Worm (Caenorhabditis elegans) whole organism, L2 larva: Measurements from ENCODE around the gene tmed-1.

ENCODE experiments used
- C34F6.9 ChIP-seq: fragments of 150-350 bp; optimal IDR thresholded peaks from 2 replicates; lab custom pipeline; 2014; ENCODE audit warnings: missing biosample characterization, missing genetic modification characterization
- R02D3.7 ChIP-seq: fragments of 150-350 bp; optimal IDR thresholded peaks from 2 replicates; lab custom pipeline; 2014; ENCODE audit warnings: missing biosample characterization, missing genetic modification characterization
- ZK546.5 ChIP-seq: sonication (generic microtip); optimal IDR thresholded peaks from 2 replicates; lab custom pipeline; 2017; ENCODE audit warnings: missing biosample characterization, missing genetic modification characterization
- aly-2 ChIP-seq: fragments of 150-350 bp; optimal IDR thresholded peaks from 2 replicates; lab custom pipeline; 2014; ENCODE audit warnings: missing biosample characterization, missing genetic modification characterization
- ama-1 ChIP-seq: fragments of 150-350 bp; optimal IDR thresholded peaks from 2 replicates; lab custom pipeline; 2018; ENCODE audit warnings: inconsistent platforms
- blmp-1 ChIP-seq: sonication (generic microtip); optimal IDR thresholded peaks from 2 replicates; lab custom pipeline; 2017; ENCODE audit warnings: missing genetic modification characterization, mild to moderate bottlenecking, missing compliant biosample characterization, antibody characterized with exemption, moderate library complexity; ENCODE audit not compliant: insufficient read depth
- ceh-16 ChIP-seq: fragments of 150-350 bp; optimal IDR thresholded peaks from 2 replicates; lab custom pipeline; 2014; ENCODE audit warnings: missing biosample characterization, missing genetic modification characterization
- ceh-82 ChIP-seq: fragments of 150-350 bp; optimal IDR thresholded peaks from 2 replicates; lab custom pipeline; 2014; ENCODE audit warnings: missing biosample characterization, missing genetic modification characterization
- crh-2 ChIP-seq: sonication (generic microtip); optimal IDR thresholded peaks from 2 replicates; lab custom pipeline; 2017; ENCODE audit warnings: missing biosample characterization, missing genetic modification characterization
- egl-27 ChIP-seq: sonication (generic microtip); optimal IDR thresholded peaks from 3 replicates; lab custom pipeline; 2017; ENCODE audit warnings: missing biosample characterization, missing genetic modification reagents, missing genetic modification characterization
- elt-1 ChIP-seq: fragments of 150-350 bp; optimal IDR thresholded peaks from 2 replicates; lab custom pipeline; 2014; ENCODE audit warnings: missing biosample characterization, missing genetic modification characterization
- elt-3 ChIP-seq: sonication (generic microtip); optimal IDR thresholded peaks from 2 replicates; lab custom pipeline; 2017; ENCODE audit warnings: missing biosample characterization, missing genetic modification characterization
- fos-1 ChIP-seq: fragments of 150-350 bp; optimal IDR thresholded peaks from 2 replicates; lab custom pipeline; 2014; ENCODE audit warnings: missing biosample characterization, missing genetic modification characterization
- gmeb-1 ChIP-seq: fragments of 150-350 bp; optimal IDR thresholded peaks from 2 replicates; lab custom pipeline; 2014; ENCODE audit warnings: missing biosample characterization, missing genetic modification characterization
- lin-11 ChIP-seq: fragments of 150-350 bp; sonication (generic microtip); optimal IDR thresholded peaks from 2 replicates; lab custom pipeline; 2014; ENCODE audit warnings: missing biosample characterization, missing genetic modification characterization, inconsistent platforms, mixed read lengths
- lin-13 ChIP-seq: fragments of 150-350 bp; optimal IDR thresholded peaks from 2 replicates; lab custom pipeline; 2014; ENCODE audit warnings: missing biosample characterization, missing genetic modification reagents, missing genetic modification characterization
- lin-39 ChIP-seq: fragments of 150-350 bp; optimal IDR thresholded peaks from 2 replicates; lab custom pipeline; 2014; ENCODE audit warnings: missing biosample characterization, missing genetic modification reagents, missing genetic modification characterization
- lsy-2 ChIP-seq, 2 experiments: fragments of 150-350 bp in 1 of 2; sonication (generic microtip) in 1 of 2; optimal IDR thresholded peaks; 2 replicates each; lab custom pipeline; 2014 to 2017; ENCODE audit warnings: missing biosample characterization in 2 of 2, missing genetic modification characterization in 2 of 2
- mbf-1 ChIP-seq: sonication (generic microtip); optimal IDR thresholded peaks from 2 replicates; lab custom pipeline; 2017; ENCODE audit warnings: missing biosample characterization, missing genetic modification characterization
- mdl-1 ChIP-seq, 2 experiments: fragments of 150-350 bp in 1 of 2; sonication (generic microtip) in 1 of 2; optimal IDR thresholded peaks; 2 replicates each; lab custom pipeline; 2017; ENCODE audit warnings: missing biosample characterization in 2 of 2, missing genetic modification characterization in 2 of 2
- nhr-10 ChIP-seq: sonication (generic microtip); optimal IDR thresholded peaks from 2 replicates; lab custom pipeline; 2017; ENCODE audit warnings: missing biosample characterization, missing genetic modification characterization
- nhr-11 ChIP-seq: fragments of 150-350 bp; optimal IDR thresholded peaks from 2 replicates; lab custom pipeline; 2014; ENCODE audit warnings: missing biosample characterization, missing genetic modification characterization
- nhr-12 ChIP-seq: fragments of 150-350 bp; optimal IDR thresholded peaks from 2 replicates; lab custom pipeline; 2014; ENCODE audit warnings: missing biosample characterization, missing genetic modification characterization
- nhr-129 ChIP-seq: fragments of 150-350 bp; optimal IDR thresholded peaks from 2 replicates; lab custom pipeline; 2014; ENCODE audit warnings: missing biosample characterization, missing genetic modification characterization
- nhr-23 ChIP-seq: fragments of 150-350 bp; optimal IDR thresholded peaks from 2 replicates; lab custom pipeline; 2014; ENCODE audit warnings: missing biosample characterization, missing genetic modification reagents, missing genetic modification characterization
- nhr-237 ChIP-seq: fragments of 150-350 bp; optimal IDR thresholded peaks from 2 replicates; lab custom pipeline; 2014; ENCODE audit warnings: missing biosample characterization, missing genetic modification characterization
- nhr-25 ChIP-seq: fragments of 150-350 bp; sonication (generic microtip); optimal IDR thresholded peaks from 3 replicates; lab custom pipeline; 2014; ENCODE audit warnings: missing biosample characterization, missing genetic modification characterization
- nhr-77 ChIP-seq: fragments of 150-350 bp; optimal IDR thresholded peaks from 2 replicates; lab custom pipeline; 2014; ENCODE audit warnings: missing biosample characterization, missing genetic modification characterization
- peb-1 ChIP-seq: fragments of 150-350 bp; optimal IDR thresholded peaks from 2 replicates; lab custom pipeline; 2014; ENCODE audit warnings: missing biosample characterization, missing genetic modification characterization
- sem-4 ChIP-seq: fragments of 150-350 bp; optimal IDR thresholded peaks from 2 replicates; lab custom pipeline; 2014; ENCODE audit warnings: missing biosample characterization, missing genetic modification reagents, missing genetic modification characterization
- skn-1 ChIP-seq: sonication (generic microtip); optimal IDR thresholded peaks from 2 replicates; lab custom pipeline; 2017; ENCODE audit warnings: missing biosample characterization, missing genetic modification characterization
- sma-3 ChIP-seq: sonication (generic microtip); optimal IDR thresholded peaks from 2 replicates; lab custom pipeline; 2016; ENCODE audit warnings: missing genetic modification reagents, missing genetic modification characterization, missing compliant biosample characterization
- sma-9 ChIP-seq, 2 experiments: fragments of 150-350 bp in 1 of 2; sonication (generic microtip) in 1 of 2; optimal IDR thresholded peaks; 2 replicates each; lab custom pipeline; 2014 to 2016; ENCODE audit warnings: missing genetic modification characterization in 2 of 2, mild to moderate bottlenecking in 1 of 2, missing biosample characterization in 1 of 2, missing compliant biosample characterization in 1 of 2, missing genetic modification reagents in 1 of 2, moderate library complexity in 1 of 2
- unc-39 ChIP-seq: fragments of 150-350 bp; optimal IDR thresholded peaks from 2 replicates; lab custom pipeline; 2014; ENCODE audit warnings: missing biosample characterization, missing genetic modification characterization
- unc-55 ChIP-seq: fragments of 150-350 bp; sonication (generic microtip); optimal IDR thresholded peaks from 3 replicates; lab custom pipeline; 2014; ENCODE audit warnings: missing biosample characterization, missing genetic modification reagents, missing genetic modification characterization
- unc-62 ChIP-seq: fragments of 150-350 bp; optimal IDR thresholded peaks from 2 replicates; lab custom pipeline; 2014; ENCODE audit warnings: missing biosample characterization, missing genetic modification reagents, missing genetic modification characterization
- zag-1 ChIP-seq: fragments of 150-350 bp; optimal IDR thresholded peaks from 2 replicates; lab custom pipeline; 2014; ENCODE audit warnings: missing biosample characterization, missing genetic modification characterization
- ztf-1 ChIP-seq: fragments of 200-800 bp; sonication (Bioruptor generic); conservative IDR thresholded peaks from 2 replicates; pipeline ENCODE4 v1.3.6; 2022; ENCODE audit warnings: missing genetic modification characterization, missing compliant biosample characterization
- ztf-11 ChIP-seq: sonication (generic microtip); optimal IDR thresholded peaks from 2 replicates; lab custom pipeline; 2017; ENCODE audit warnings: missing biosample characterization, missing genetic modification characterization
- ztf-4 ChIP-seq: fragments of 150-350 bp; optimal IDR thresholded peaks from 2 replicates; lab custom pipeline; 2014; ENCODE audit warnings: missing biosample characterization, missing genetic modification characterization

The tmed-1 gene

DNA sequence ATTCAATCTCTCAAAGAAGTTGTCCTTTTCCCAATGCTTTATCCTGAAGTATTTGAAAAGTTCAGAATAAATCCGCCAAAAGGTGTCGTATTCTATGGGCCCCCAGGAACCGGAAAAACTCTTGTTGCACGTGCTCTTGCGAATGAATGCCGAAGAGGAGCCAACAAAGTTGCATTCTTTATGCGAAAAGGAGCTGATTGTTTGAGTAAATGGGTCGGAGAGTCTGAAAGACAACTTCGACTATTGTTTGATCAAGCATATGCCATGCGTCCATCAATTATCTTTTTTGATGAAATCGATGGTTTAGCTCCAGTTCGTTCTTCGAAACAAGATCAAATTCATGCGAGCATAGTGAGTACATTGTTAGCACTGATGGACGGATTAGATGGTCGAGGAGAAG, 2.8 kb upstream of the tmed-1 start:
- TF ChIP-seq nhr-12 (tag; lab: Kevin White, UChicago) (no peak), ceh-82 (tag; lab: Kevin White, UChicago) (no peak), nhr-77 (no peak), peb-1 (tag; lab: Kevin White, UChicago) (no peak), lin-39 (tag; lab: Kevin White, UChicago) (no peak), elt-1 (no peak), mbf-1 (no peak), sem-4 (tag; lab: Kevin White, UChicago) (no peak), zag-1 (no peak), ztf-11 (tag; lab: Kevin White, UChicago) (no peak), lin-11 (tag; lab: Kevin White, UChicago) (no peak), elt-3 (tag; lab: Kevin White, UChicago) (no peak), unc-62 (GFP tag; lab: Kevin White, UChicago) (no peak), C34F6.9 (tag; lab: Kevin White, UChicago) (no peak), ama-1 (lab: Kevin White, UChicago) (no peak), sma-3 (GFP tag; lab: Kevin White, UChicago) (no peak), unc-55 (GFP tag; lab: Kevin White, UChicago) (no peak)

DNA sequence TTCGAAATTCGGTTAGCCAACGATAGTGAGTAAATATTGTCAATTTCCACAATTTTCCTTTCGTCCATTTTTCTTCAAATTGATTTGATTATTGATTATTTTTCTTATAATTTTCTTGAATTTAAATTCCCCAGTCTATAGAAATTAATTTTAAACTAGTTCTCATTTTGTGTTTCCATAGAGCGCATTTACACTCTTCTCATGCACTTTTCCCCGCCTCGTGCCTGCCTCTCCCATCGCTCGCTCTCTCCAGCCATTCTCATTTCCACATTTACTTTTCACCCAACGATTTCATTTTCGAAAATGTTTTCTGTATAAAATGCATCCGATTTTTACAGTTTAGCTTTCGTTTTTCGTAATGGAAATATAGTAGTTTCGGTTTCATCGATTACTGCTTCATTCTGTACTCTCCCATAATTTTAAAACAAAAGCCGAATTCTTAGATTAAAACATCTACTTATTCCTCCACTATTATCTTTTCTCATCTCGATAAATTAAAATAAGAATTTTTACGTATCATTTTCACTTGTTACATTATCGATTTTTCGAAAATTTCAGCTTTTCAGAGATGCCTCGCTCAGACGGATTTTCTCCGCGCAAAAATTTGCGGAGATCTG, 1.1 kb upstream of the tmed-1 start, which contains the start of gene lex-1:
TSS of gene lex-1 (plus strand) at position 567 of the 617 bp plus-strand sequence.
- TF ChIP-seq lin-13 (GFP tag; lab: Kevin White, UChicago) (peak; percentile 34), skn-1 (tag; lab: Kevin White, UChicago) (no peak), zag-1 (no peak), peb-1 (tag; lab: Kevin White, UChicago) (no peak), sma-3 (GFP tag; lab: Kevin White, UChicago) (no peak), C34F6.9 (tag; lab: Kevin White, UChicago) (peak; percentile 60), lsy-2 (tag; optimal IDR thresholded peaks at IDR 0.05; lab: Kevin White, UChicago) (peak in 1 of 2 experiments; percentile 66), ceh-16 (tag; lab: Kevin White, UChicago) (no peak), nhr-10 (no peak), mdl-1 (tag; optimal IDR thresholded peaks at IDR 0.05; lab: Kevin White, UChicago) (peak in 1 of 2 experiments; percentile 37), unc-55 (GFP tag; lab: Kevin White, UChicago) (peak; percentile 72), nhr-237 (no peak), nhr-23 (no peak), fos-1 (tag; lab: Kevin White, UChicago) (peak; percentile 26), nhr-25 (tag; lab: Kevin White, UChicago) (no peak), unc-62 (GFP tag; lab: Kevin White, UChicago) (no peak), blmp-1 (tag; lab: Kevin White, UChicago) (no peak), gmeb-1 (peak; percentile 66), ZK546.5 (no peak), lin-39 (tag; lab: Kevin White, UChicago) (no peak), lin-11 (tag; lab: Kevin White, UChicago) (no peak), egl-27 (tag; lab: Kevin White, UChicago) (no peak), crh-2 (peak; percentile 10), nhr-11 (no peak), aly-2 (tag; lab: Kevin White, UChicago) (no peak), unc-39 (tag; lab: Kevin White, UChicago) (no peak), ztf-1 (GFP tag; lab: Robert Waterston, UW) (no peak), ama-1 (lab: Kevin White, UChicago) (no peak), sma-9 (GFP tag; optimal IDR thresholded peaks at IDR 0.05; lab: Kevin White, UChicago) (no peak), sma-9 (tag; optimal IDR thresholded peaks at IDR 0.05; lab: Kevin White, UChicago) (no peak), nhr-129 (tag; lab: Kevin White, UChicago) (peak; percentile 71)

DNA sequence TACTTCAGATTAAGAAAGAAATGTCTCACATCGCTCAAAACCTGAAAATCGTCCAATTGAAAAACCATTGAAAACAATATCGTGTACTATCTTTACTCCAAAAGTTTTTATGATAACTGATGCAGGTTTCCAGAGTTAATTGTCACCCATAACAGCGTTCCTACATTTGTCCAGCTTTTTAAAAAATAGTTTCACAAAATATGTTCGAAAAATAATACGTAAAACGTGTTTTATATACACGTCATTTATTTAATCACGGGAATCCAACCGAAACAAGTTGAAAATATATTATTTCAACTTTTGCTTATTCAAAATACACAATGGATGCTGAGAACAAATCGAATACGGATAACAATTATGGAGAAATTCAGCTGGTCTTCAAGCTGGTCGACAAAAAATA, 2.5 kb downstream of the tmed-1 start, which contains the start of gene K08E4.7:
TSS of gene K08E4.7 (plus strand) at position 301 of the 400 bp plus-strand sequence.
- TF ChIP-seq nhr-237: no peak
- TF ChIP-seq unc-39 (tag; lab: Kevin White, UChicago): no peak
- no peak for TF ChIP-seq lin-11 (tag; lab: Kevin White, UChicago)
- TF ChIP-seq unc-62 (GFP tag; lab: Kevin White, UChicago): no peak
- TF ChIP-seq ztf-4 (tag; lab: Kevin White, UChicago): no peak
- no peak for TF ChIP-seq fos-1 (tag; lab: Kevin White, UChicago)
- no peak for TF ChIP-seq mdl-1 (tag; optimal IDR thresholded peaks at IDR 0.05; lab: Kevin White, UChicago)
- no peak for TF ChIP-seq mbf-1
- TF ChIP-seq nhr-10: no peak
- no peak for TF ChIP-seq sem-4 (tag; lab: Kevin White, UChicago)
- no peak for TF ChIP-seq R02D3.7
- TF ChIP-seq lsy-2 (tag; optimal IDR thresholded peaks at IDR 0.05; lab: Kevin White, UChicago): no peak
